Worm (Caenorhabditis elegans) whole organism, midembryonic: ENCODE results near the gene K09C6.7.
"Not testable (repeated sequence)": the region's sequence is repeated elsewhere in the genome, so short reads cannot be mapped to it uniquely, and the experiment has no call there.

Source experiments
- T22C8.4 ChIP-seq: fragments of 200-800 bp; sonication (Bioruptor generic); IDR thresholded peaks from 2 replicates; pipeline ENCODE4 v1.3.6; 2022; ENCODE audit warnings: missing genetic modification characterization, missing compliant biosample characterization
- cog-1 ChIP-seq: sonication (generic microtip); optimal IDR thresholded peaks from 2 replicates; lab custom pipeline; 2016; ENCODE audit warnings: missing genetic modification characterization, missing compliant biosample characterization
- flt-1 ChIP-seq: fragments of 200-800 bp; sonication (Bioruptor generic); IDR thresholded peaks from 2 replicates; pipeline ENCODE4 v1.3.6; 2022; ENCODE audit warnings: missing genetic modification characterization, missing compliant biosample characterization
- klf-2 ChIP-seq: fragments of 200-800 bp; sonication (Bioruptor generic); conservative IDR thresholded peaks from 2 replicates; pipeline ENCODE4 v1.3.6; 2022; ENCODE audit warnings: missing genetic modification reagents, missing genetic modification characterization, missing compliant biosample characterization
- med-1 ChIP-seq: sonication (generic microtip); optimal IDR thresholded peaks from 2 replicates; lab custom pipeline; 2017; ENCODE audit warnings: missing genetic modification characterization, mild to moderate bottlenecking, missing compliant biosample characterization, antibody characterized with exemption, missing genetic modification reagents; ENCODE audit not compliant: insufficient read depth
- ref-1 ChIP-seq: fragments of 200-800 bp; sonication (Bioruptor generic); conservative IDR thresholded peaks from 2 replicates; pipeline ENCODE4 v1.3.6; 2022; ENCODE audit warnings: missing genetic modification reagents, missing genetic modification characterization, missing compliant biosample characterization
- tab-1 ChIP-seq: fragments of 200-800 bp; sonication (Bioruptor generic); IDR thresholded peaks from 2 replicates; pipeline ENCODE4 v1.3.6; 2022; ENCODE audit warnings: missing genetic modification characterization, missing compliant biosample characterization
- ztf-23 ChIP-seq: fragments of 200-800 bp; sonication (Bioruptor generic); IDR thresholded peaks from 2 replicates; pipeline ENCODE4 v1.3.6; 2022; ENCODE audit warnings: missing genetic modification reagents, missing genetic modification characterization, missing compliant biosample characterization
- ztf-29 ChIP-seq: fragments of 200-800 bp; sonication (Bioruptor generic); IDR thresholded peaks from 2 replicates; pipeline ENCODE4 v1.3.6; 2022; ENCODE audit warnings: missing genetic modification reagents, missing genetic modification characterization, missing compliant biosample characterization

The K09C6.7 gene

ce11 chrV:838984-839471, at the start of gene K09C6.7, which contains the start of gene K09C6.10:
Gene K09C6.7 (minus strand): TSS chrV:839084.
Gene K09C6.10 (plus strand): TSS chrV:839421.
- TF ChIP-seq ref-1; ztf-23 (GFP tag; lab: Robert Waterston, UW); flt-1: not testable (repeated sequence)

ce11 chrV:884324-884723, 45.4 kb upstream of the K09C6.7 start, which contains the start of gene srj-38:
Gene srj-38 (minus strand): TSS chrV:884424.
- TF ChIP-seq T22C8.4 (GFP tag; lab: Robert Waterston, UW) (no peak), cog-1 (no peak), klf-2 (GFP tag; lab: Robert Waterston, UW) (no peak), med-1 (no peak), flt-1 (no peak), ztf-29 (GFP tag; lab: Robert Waterston, UW) (no peak), ref-1 (no peak), ztf-23 (GFP tag; lab: Robert Waterston, UW) (no peak), tab-1 (no peak)

- no peak for TF ChIP-seq ref-1
Observed at ce11 chrV:879171-879570, 40.3 kb upstream of the K09C6.7 start, which contains the start of gene srg-53. Gene srg-53 (plus strand): TSS chrV:879471.

DNA sequence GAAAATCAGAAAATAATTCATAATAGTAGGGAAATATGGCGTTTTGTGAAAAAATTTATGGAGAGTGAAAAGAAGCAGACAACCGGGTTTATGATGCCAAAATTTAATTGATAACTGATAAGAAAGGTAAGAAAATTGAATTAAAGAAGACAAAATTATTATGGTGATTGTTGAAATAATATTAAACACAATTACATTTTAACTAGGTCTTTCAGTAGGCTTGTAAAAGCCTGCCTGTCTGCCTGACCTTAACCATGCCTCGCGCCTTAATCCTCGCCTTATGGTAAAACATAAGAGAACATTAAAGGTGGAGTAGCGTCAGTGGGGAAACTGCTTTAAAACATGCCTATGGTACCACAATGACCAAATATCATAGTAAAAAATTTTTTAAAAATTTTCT, 39.7 kb upstream of the K09C6.7 start, which contains the start of gene T02B11.8:
TSS of gene T02B11.8 (minus strand) at position 101 of the 400 bp plus-strand sequence.
- TF ChIP-seq T22C8.4 (GFP tag; lab: Robert Waterston, UW) (no peak), ztf-29 (GFP tag; lab: Robert Waterston, UW) (no peak), ztf-23 (GFP tag; lab: Robert Waterston, UW) (no peak), flt-1 (no peak), ref-1 (no peak), cog-1 (no peak), tab-1 (no peak), med-1 (no peak), klf-2 (GFP tag; lab: Robert Waterston, UW) (no peak)

DNA sequence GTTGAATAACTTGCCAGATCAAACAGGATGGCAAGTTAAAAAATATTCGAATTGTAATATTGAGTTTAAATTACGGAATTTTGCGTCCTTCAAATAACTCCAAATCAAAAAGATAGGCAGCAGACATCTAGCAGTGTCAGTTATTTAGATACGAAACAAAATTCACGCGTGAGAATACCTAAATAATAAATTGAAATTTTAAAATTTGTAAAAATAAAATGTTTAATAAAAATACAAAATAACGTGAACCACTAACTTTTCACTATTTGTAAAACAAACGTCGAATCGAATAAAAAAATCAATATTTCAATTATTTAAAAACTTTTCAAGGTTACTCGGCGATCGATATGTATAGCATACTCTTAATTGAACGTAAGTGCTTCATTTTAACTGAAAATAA, 37.1 kb upstream of the K09C6.7 start, which contains the start of gene T02B11.9:
TSS of gene T02B11.9 (plus strand) at position 301 of the 400 bp plus-strand sequence.
- TF ChIP-seq tab-1 (no peak), ztf-29 (GFP tag; lab: Robert Waterston, UW) (no peak), T22C8.4 (GFP tag; lab: Robert Waterston, UW) (no peak), klf-2 (GFP tag; lab: Robert Waterston, UW) (no peak), cog-1 (no peak), ref-1 (no peak), ztf-23 (GFP tag; lab: Robert Waterston, UW) (no peak), med-1 (no peak), flt-1 (no peak)

DNA sequence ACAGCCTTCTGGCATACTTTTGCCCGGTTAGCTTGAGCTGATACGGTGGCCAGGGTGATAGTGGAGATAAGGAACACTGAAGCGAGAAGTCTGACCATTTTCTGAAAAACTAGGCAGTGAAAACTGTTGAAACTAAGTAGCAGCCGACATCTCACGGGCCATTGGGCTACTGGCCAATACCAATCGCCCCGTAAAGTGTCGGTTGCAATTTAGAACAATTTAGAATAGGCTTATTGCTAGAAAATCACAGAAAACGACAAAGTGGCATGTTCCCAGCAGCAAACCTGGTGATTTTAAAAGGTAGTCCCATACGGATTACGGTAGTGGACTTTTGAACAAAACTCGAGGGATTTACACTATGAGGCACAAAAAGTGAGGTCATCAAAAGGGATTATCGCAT, 32.1 kb upstream of the K09C6.7 start, which contains the start of gene T02B11.4:
TSS of gene T02B11.4 (minus strand) at position 101 of the 400 bp plus-strand sequence.
- TF ChIP-seq T22C8.4 (GFP tag; lab: Robert Waterston, UW), result no peak
- TF ChIP-seq med-1, result no peak
- TF ChIP-seq cog-1, result no peak
- TF ChIP-seq tab-1, result no peak
- TF ChIP-seq ztf-23 (GFP tag; lab: Robert Waterston, UW), result no peak
- TF ChIP-seq ztf-29 (GFP tag; lab: Robert Waterston, UW), result no peak
- no peak for TF ChIP-seq klf-2 (GFP tag; lab: Robert Waterston, UW)

DNA sequence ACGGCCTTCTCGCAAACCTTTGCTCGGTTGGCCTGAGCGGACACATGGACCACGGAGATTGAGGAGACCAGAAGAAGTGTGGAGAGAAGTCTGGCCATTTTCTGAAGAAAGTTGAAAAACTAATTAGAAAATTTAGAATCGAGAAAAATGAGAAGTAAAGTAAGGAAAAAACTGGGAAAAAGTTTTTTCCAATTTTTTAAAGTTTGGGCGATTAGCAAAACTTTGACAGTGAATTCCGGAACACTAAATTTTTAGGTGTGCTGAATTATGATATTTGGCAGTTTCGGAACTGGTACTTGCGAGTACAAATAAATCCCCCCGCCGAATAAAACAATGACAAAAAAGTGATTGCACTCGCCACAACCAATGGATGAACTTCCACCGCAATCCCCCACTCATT, 27.8 kb upstream of the K09C6.7 start, which contains the start of gene T02B11.3:
TSS of gene T02B11.3 (minus strand) at position 101 of the 400 bp plus-strand sequence.
- TF ChIP-seq flt-1, result no peak
- no peak for TF ChIP-seq ztf-23 (GFP tag; lab: Robert Waterston, UW)
- no peak for TF ChIP-seq T22C8.4 (GFP tag; lab: Robert Waterston, UW)
- TF ChIP-seq ztf-29 (GFP tag; lab: Robert Waterston, UW), result no peak
- TF ChIP-seq med-1, result no peak
- TF ChIP-seq tab-1, result no peak
- TF ChIP-seq klf-2 (GFP tag; lab: Robert Waterston, UW), result no peak
- TF ChIP-seq cog-1, result no peak

DNA sequence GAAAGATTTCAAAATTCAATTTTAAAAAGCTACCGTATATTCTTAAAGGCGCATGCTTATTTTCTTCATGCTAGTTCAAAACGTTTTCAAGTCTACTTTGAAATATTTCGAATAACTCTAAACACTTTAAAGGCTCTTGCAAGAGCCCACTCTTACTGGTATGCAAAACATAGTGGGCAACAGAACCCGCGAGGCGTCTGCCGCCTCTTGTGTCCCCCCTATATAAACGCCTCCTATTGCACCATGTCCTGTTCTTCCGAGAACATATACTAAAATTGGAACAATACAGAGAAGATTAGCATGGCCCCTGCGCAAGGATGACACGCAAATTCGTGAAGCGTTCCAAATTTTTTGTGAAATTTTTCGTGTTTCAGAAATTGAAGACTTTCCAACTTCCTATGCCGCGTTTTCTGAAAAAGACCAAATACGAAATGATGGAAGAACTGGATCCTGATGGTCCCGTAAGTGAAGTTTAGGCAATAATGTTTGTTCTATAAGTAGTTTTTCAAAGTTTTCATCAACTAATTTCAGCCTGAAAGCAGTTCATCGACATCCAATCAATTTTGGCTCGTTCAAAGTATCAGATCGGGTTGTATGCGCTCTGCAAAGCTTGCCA, 20.1 kb upstream of the K09C6.7 start:
- TF ChIP-seq T22C8.4 (GFP tag; lab: Robert Waterston, UW) (no peak), flt-1 (0 out of 2 replicates have a peak, but pooled peaks have one; percentile 49), ztf-29 (GFP tag; lab: Robert Waterston, UW) (0 out of 2 replicates have a peak, but pooled peaks have one; percentile 17), ref-1 (no peak; the same call in 1 of the 2 replicates)

DNA sequence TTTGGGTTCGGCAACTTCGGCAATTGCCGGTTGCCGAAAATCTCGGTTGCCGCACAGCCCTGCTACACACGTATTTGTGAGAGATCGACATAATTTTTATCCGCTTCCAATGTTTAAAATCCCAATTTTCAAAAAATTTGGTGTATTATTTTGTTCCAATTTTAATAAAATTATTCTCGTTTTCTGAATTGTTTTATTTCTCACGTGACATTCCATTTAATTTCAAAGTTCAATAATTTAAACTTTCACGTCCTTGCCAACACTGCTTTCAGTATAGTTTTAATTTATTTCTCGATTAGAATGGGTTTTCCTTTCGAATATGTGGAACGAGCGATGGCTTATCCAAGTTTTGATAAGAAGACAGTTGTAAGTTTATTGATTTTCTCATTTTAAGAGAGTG, 17.7 kb upstream of the K09C6.7 start, which contains the start of gene K09C6.2:
TSS of gene K09C6.2 (plus strand) at position 301 of the 400 bp plus-strand sequence.
- no peak for TF ChIP-seq cog-1
- no peak for TF ChIP-seq ztf-23 (GFP tag; lab: Robert Waterston, UW)
- no peak for TF ChIP-seq T22C8.4 (GFP tag; lab: Robert Waterston, UW)
- TF ChIP-seq ref-1, result no peak
- TF ChIP-seq flt-1, result no peak
- no peak for TF ChIP-seq ztf-29 (GFP tag; lab: Robert Waterston, UW)
- no peak for TF ChIP-seq med-1
- no peak for TF ChIP-seq tab-1
- no peak for TF ChIP-seq klf-2 (GFP tag; lab: Robert Waterston, UW)

- TF ChIP-seq flt-1 (no peak), ztf-23 (GFP tag; lab: Robert Waterston, UW) (no peak), ref-1 (no peak), tab-1 (no peak), T22C8.4 (GFP tag; lab: Robert Waterston, UW) (no peak), cog-1 (no peak), ztf-29 (GFP tag; lab: Robert Waterston, UW) (no peak), klf-2 (GFP tag; lab: Robert Waterston, UW) (no peak), med-1 (no peak)
Observed at ce11 chrV:854966-855365, 16.1 kb upstream of the K09C6.7 start, which contains the start of gene K09C6.9. Gene K09C6.9 (minus strand): TSS chrV:855066.
